Worm (Caenorhabditis elegans) whole organism, early embryonic: ENCODE results near the gene K01H12.4.

ENCODE experiments used
- B0310.2 ChIP-seq: sonication (generic microtip); optimal IDR thresholded peaks from 2 replicates; lab custom pipeline; 2016; ENCODE audit warnings: mild to moderate bottlenecking, missing genetic modification characterization, missing compliant biosample characterization
- F13C5.2 ChIP-seq: sonication (generic microtip); optimal IDR thresholded peaks from 2 replicates; lab custom pipeline; 2017; ENCODE audit warnings: mild to moderate bottlenecking, missing genetic modification characterization, inconsistent platforms, missing compliant biosample characterization
- aly-1 ChIP-seq: sonication (generic microtip); optimal IDR thresholded peaks from 2 replicates; lab custom pipeline; 2016; ENCODE audit warnings: missing genetic modification characterization, missing compliant biosample characterization
- ama-1 ChIP-seq: fragments of 150-350 bp; optimal IDR thresholded peaks from 2 replicates; lab custom pipeline; 2014
- ceh-13 ChIP-seq: fragments of 200-800 bp; sonication (Bioruptor generic); optimal IDR thresholded peaks from 2 replicates; lab custom pipeline; 2018; ENCODE audit warnings: mild to moderate bottlenecking, missing genetic modification characterization, missing compliant biosample characterization
- ceh-36 ChIP-seq: sonication (generic microtip); optimal IDR thresholded peaks from 2 replicates; lab custom pipeline; 2016; ENCODE audit warnings: missing genetic modification characterization, inconsistent platforms, missing compliant biosample characterization
- ets-7 ChIP-seq: sonication (generic microtip); optimal IDR thresholded peaks from 2 replicates; lab custom pipeline; 2016; ENCODE audit warnings: missing genotype, missing genetic modification characterization, missing compliant biosample characterization
- flt-1 ChIP-seq: fragments of 200-800 bp; sonication (Bioruptor generic); IDR thresholded peaks from 2 replicates; pipeline ENCODE4 v1.3.6; 2022; ENCODE audit warnings: missing genetic modification characterization, missing compliant biosample characterization
- hmbx-1 ChIP-seq: sonication (generic microtip); optimal IDR thresholded peaks from 2 replicates; lab custom pipeline; 2016; ENCODE audit warnings: mild to moderate bottlenecking, missing genetic modification characterization, missing compliant biosample characterization
- hmg-4 ChIP-seq: fragments of 200-800 bp; sonication (Bioruptor generic); optimal IDR thresholded peaks from 2 replicates; lab custom pipeline; 2018; ENCODE audit warnings: mild to moderate bottlenecking, missing genetic modification characterization, missing compliant biosample characterization
- hnd-1 ChIP-seq: sonication (generic microtip); optimal IDR thresholded peaks from 2 replicates; lab custom pipeline; 2016; ENCODE audit warnings: missing genetic modification characterization, missing compliant biosample characterization
- pes-1 ChIP-seq: fragments of 200-800 bp; sonication (Bioruptor generic); IDR thresholded peaks from 2 replicates; pipeline ENCODE4 v1.3.6; 2022; ENCODE audit warnings: missing genetic modification reagents, missing genetic modification characterization, missing compliant biosample characterization
- scrt-1 ChIP-seq: fragments of 200-800 bp; sonication (Bioruptor generic); IDR thresholded peaks from 2 replicates; pipeline ENCODE4 v1.3.6; 2022; ENCODE audit warnings: missing genetic modification characterization, missing compliant biosample characterization
- sea-1 ChIP-seq: fragments of 200-800 bp; sonication (Bioruptor generic); conservative IDR thresholded peaks from 2 replicates; pipeline ENCODE4 v1.3.6; 2022; ENCODE audit warnings: missing genetic modification characterization, missing compliant biosample characterization
- tbx-11 ChIP-seq: fragments of 200-800 bp; sonication (Bioruptor generic); IDR thresholded peaks from 2 replicates; pipeline ENCODE4 v1.3.6; 2022; ENCODE audit warnings: missing genetic modification characterization, missing compliant biosample characterization
- tbx-37 ChIP-seq: fragments of 200-800 bp; sonication (Bioruptor generic); conservative IDR thresholded peaks from 2 replicates; pipeline ENCODE4 v1.3.6; 2022; ENCODE audit warnings: missing genetic modification reagents, missing genetic modification characterization, missing compliant biosample characterization
- tra-4 ChIP-seq: sonication (generic microtip); optimal IDR thresholded peaks from 2 replicates; lab custom pipeline; 2017; ENCODE audit warnings: missing genetic modification characterization, missing compliant biosample characterization

K01H12.4 gene

ce11 chrIV:9712782-9713181, at the start of gene K01H12.4:
Gene K01H12.4, plus strand, starts transcription at chrIV:9713082.
- no peak for TF ChIP-seq hmg-4 (GFP tag; lab: Kevin White, UChicago)
- TF ChIP-seq flt-1 (GFP tag; lab: Robert Waterston, UW), result no peak
- no peak for TF ChIP-seq F13C5.2 (tag; lab: Kevin White, UChicago)
- TF ChIP-seq sea-1 (GFP tag; lab: Robert Waterston, UW), result no peak
- TF ChIP-seq ceh-36 (tag; lab: Kevin White, UChicago), result no peak
- no peak for TF ChIP-seq tra-4 (tag; lab: Kevin White, UChicago)
- TF ChIP-seq pes-1 (GFP tag; lab: Robert Waterston, UW), result no peak
- no peak for TF ChIP-seq tbx-37 (GFP tag; lab: Robert Waterston, UW)
- no peak for TF ChIP-seq B0310.2 (tag; lab: Kevin White, UChicago)
- TF ChIP-seq scrt-1, result no peak
- no peak for TF ChIP-seq ets-7
- no peak for TF ChIP-seq aly-1 (tag; lab: Kevin White, UChicago)
- TF ChIP-seq hmbx-1 (tag; lab: Kevin White, UChicago), result no peak
- TF ChIP-seq ama-1 (lab: Kevin White, UChicago), result no peak
- TF ChIP-seq tbx-11 (GFP tag; lab: Robert Waterston, UW), result no peak
- no peak for TF ChIP-seq hnd-1 (tag; lab: Kevin White, UChicago)
- TF ChIP-seq ceh-13, result no peak

DNA sequence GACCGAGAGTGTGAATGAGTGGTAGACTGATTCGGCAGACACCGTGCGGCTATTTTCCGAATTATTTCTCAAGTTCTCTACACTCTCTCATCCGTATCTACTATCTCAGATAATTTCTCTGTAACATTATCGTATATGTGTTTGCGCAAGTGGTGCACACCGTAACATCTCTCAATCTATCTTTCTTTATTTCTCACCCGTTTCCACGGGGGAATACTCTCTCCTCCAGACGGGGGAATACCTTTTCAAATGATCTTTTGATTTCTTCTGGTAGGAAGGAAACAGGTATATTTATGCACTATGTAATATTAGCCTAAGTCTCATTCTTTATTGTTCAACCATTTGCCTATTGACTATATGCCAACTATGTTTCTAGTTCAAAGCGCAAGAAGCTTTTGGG, 45.8 kb upstream of the K01H12.4 start:
- TF ChIP-seq ama-1 (lab: Kevin White, UChicago), result no peak
- TF ChIP-seq scrt-1, result no peak
- no peak for TF ChIP-seq aly-1 (tag; lab: Kevin White, UChicago)
- TF ChIP-seq ceh-13, result no peak

DNA sequence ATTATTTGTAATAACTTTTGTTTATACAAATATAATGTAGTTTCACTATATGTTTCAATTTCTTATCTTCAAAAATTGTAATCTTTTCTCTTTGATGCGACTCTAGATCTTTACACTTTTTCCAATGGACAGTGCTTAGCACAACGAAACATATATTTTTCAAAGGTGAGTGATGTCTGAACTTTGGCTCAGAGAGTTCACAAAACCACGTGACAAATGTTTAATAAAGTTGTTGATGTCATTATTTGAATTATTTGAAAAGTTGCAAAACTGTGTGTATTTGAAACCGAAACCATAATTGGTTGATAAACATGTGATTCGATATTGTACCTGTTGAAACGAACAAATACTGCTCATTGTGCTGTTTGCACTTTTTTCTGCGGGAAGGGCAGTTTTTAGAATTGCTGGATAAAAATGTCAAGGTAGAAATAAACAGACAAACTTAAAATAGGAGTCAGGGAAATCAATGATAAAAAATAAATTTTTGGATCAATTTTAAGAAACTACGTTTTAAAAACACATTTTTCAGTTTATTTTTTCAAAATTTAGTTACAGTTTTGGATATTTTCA, 44.7 kb upstream of the K01H12.4 start:
- no peak for TF ChIP-seq tbx-11 (GFP tag; lab: Robert Waterston, UW)
- no peak for TF ChIP-seq tra-4 (tag; lab: Kevin White, UChicago)
- no peak for TF ChIP-seq scrt-1
- no peak for TF ChIP-seq ama-1 (lab: Kevin White, UChicago)
- TF ChIP-seq pes-1 (GFP tag; lab: Robert Waterston, UW), result no peak
- no peak for TF ChIP-seq sea-1 (GFP tag; lab: Robert Waterston, UW)
- no peak for TF ChIP-seq F13C5.2 (tag; lab: Kevin White, UChicago)
- TF ChIP-seq flt-1 (GFP tag; lab: Robert Waterston, UW), result no peak
- no peak for TF ChIP-seq hmg-4 (GFP tag; lab: Kevin White, UChicago)
- TF ChIP-seq hnd-1 (tag; lab: Kevin White, UChicago), result no peak
- TF ChIP-seq ets-7, result no peak
- no peak for TF ChIP-seq ceh-13

- TF ChIP-seq B0310.2 (tag; lab: Kevin White, UChicago) (no peak), ets-7 (no peak), tra-4 (tag; lab: Kevin White, UChicago) (no peak), hmbx-1 (tag; lab: Kevin White, UChicago) (no peak), pes-1 (GFP tag; lab: Robert Waterston, UW) (no peak), ceh-36 (tag; lab: Kevin White, UChicago) (no peak), F13C5.2 (tag; lab: Kevin White, UChicago) (no peak)
These were observed 42.9 kb upstream of the K01H12.4 start for ce11 chrIV:9669969-9670368.

DNA sequence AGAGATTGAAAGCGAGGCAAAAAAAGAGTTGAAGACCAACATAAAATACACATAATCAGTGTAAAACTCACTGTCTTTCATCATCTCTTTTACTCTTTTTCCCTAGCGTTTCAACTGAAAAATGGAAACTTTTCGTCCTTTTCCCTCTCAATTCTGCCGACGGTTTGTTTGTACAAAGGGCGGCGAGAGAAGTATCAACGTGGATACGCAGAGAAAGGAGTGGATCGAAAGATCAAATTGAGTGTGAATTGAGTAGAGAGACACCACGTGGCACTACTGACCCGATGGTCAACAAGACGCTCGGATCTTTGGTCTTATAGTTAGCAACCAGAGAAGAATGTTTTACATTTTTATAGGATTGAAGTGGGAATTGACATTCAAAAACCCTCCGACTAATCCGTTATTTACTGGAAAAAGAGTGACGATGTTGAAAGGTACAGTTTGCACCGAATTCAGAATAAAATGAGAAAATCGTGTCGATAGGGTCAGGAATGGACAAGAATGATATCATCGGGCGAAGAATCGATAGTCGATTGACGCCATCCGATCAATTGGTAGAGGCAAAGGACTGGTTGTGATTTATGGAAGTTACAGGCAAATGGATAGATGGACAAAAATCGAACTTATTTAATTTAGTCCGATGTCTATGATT, 41.8 kb upstream of the K01H12.4 start:
- TF ChIP-seq aly-1 (tag; lab: Kevin White, UChicago), result no peak
- TF ChIP-seq ama-1 (lab: Kevin White, UChicago), result no peak
- no peak for TF ChIP-seq ceh-13
- no peak for TF ChIP-seq tbx-37 (GFP tag; lab: Robert Waterston, UW)
- TF ChIP-seq tbx-11 (GFP tag; lab: Robert Waterston, UW), result no peak
- TF ChIP-seq hmbx-1 (tag; lab: Kevin White, UChicago), result no peak
- no peak for TF ChIP-seq scrt-1
- no peak for TF ChIP-seq sea-1 (GFP tag; lab: Robert Waterston, UW)
- no peak for TF ChIP-seq tra-4 (tag; lab: Kevin White, UChicago)
- TF ChIP-seq hmg-4 (GFP tag; lab: Kevin White, UChicago), result no peak
- no peak for TF ChIP-seq F13C5.2 (tag; lab: Kevin White, UChicago)
- TF ChIP-seq hnd-1 (tag; lab: Kevin White, UChicago), result no peak
- no peak for TF ChIP-seq ceh-36 (tag; lab: Kevin White, UChicago)
- no peak for TF ChIP-seq flt-1 (GFP tag; lab: Robert Waterston, UW)

DNA sequence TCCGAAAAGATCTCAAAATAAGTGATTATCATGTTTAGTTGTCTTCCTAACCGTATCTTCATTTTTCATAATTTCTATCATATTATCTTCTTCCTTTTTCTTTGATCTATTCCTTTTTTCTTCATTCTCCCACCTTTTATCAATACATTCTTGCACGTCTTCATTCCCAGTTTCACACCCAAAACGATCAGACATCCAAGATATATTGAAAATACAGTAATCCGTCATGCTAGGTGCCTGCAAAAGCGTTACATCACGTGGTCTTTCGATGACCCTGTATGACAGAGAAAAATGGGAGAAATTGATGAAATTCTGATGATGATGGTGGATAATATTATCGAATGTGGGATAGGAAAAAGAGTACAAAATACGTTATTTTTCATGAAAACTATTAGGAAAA, 40.4 kb upstream of the K01H12.4 start:
- TF ChIP-seq scrt-1, result no peak
- TF ChIP-seq hmbx-1 (tag; lab: Kevin White, UChicago), result no peak
- TF ChIP-seq pes-1 (GFP tag; lab: Robert Waterston, UW), result no peak
- TF ChIP-seq tbx-11 (GFP tag; lab: Robert Waterston, UW), result no peak
- TF ChIP-seq aly-1 (tag; lab: Kevin White, UChicago), result no peak
- TF ChIP-seq tra-4 (tag; lab: Kevin White, UChicago), result no peak
- no peak for TF ChIP-seq ama-1 (lab: Kevin White, UChicago)
- TF ChIP-seq B0310.2 (tag; lab: Kevin White, UChicago), result no peak
- no peak for TF ChIP-seq ets-7
- TF ChIP-seq flt-1 (GFP tag; lab: Robert Waterston, UW), result no peak
- TF ChIP-seq ceh-13, result no peak
- no peak for TF ChIP-seq tbx-37 (GFP tag; lab: Robert Waterston, UW)
- no peak for TF ChIP-seq sea-1 (GFP tag; lab: Robert Waterston, UW)
- TF ChIP-seq hmg-4 (GFP tag; lab: Kevin White, UChicago), result no peak
- no peak for TF ChIP-seq F13C5.2 (tag; lab: Kevin White, UChicago)
- TF ChIP-seq hnd-1 (tag; lab: Kevin White, UChicago), result no peak
- no peak for TF ChIP-seq ceh-36 (tag; lab: Kevin White, UChicago)

DNA sequence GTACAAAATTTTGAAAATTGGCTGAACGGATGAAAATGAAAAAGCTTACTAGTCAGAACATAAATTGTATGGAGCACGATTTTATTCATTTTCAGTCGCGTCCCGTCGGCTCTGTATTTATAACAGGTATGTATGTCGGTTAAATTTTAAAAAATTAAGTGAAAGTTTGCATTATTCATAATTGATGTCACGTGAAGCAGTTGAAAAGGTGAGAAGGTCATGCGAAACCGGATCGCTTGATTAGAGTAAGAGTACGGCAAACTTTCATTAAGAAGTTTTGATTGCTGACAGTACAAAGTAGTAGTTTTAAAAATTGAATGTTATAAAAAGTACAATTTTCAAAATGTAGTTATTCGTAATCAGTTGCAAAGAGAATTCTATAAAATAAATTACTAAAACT, 39.7 kb upstream of the K01H12.4 start:
- no peak for TF ChIP-seq B0310.2 (tag; lab: Kevin White, UChicago)
